Worm (Caenorhabditis elegans): ENCODE measurements around the gene F35D2.1.

F35D2.1 gene

ce11 chrII:7561494-7561893 lies 14.2 kb upstream of the F35D2.1 start, which contains the start of the genes ZK1290.11 and ZK1290.1:
ZK1290.11 (minus strand) TSS chrII:7561594.
ZK1290.1 (plus strand) TSS chrII:7561764.
- no peak for TF ChIP-seq tab-1 (GFP tag; IDR thresholded peaks at IDR 0.05)
- no peak for TF ChIP-seq cog-1 (tag; optimal IDR thresholded peaks at IDR 0.05)
- TF ChIP-seq flt-1 (GFP tag; IDR thresholded peaks at IDR 0.05): no peak
- no peak for TF ChIP-seq ztf-29 (GFP tag; IDR thresholded peaks at IDR 0.05)
- TF ChIP-seq ztf-23 (GFP tag; IDR thresholded peaks at IDR 0.05): no peak
- no peak for TF ChIP-seq T22C8.4 (GFP tag; IDR thresholded peaks at IDR 0.05)
- TF ChIP-seq ref-1 (GFP tag; conservative IDR thresholded peaks at IDR 0.05): no peak

DNA sequence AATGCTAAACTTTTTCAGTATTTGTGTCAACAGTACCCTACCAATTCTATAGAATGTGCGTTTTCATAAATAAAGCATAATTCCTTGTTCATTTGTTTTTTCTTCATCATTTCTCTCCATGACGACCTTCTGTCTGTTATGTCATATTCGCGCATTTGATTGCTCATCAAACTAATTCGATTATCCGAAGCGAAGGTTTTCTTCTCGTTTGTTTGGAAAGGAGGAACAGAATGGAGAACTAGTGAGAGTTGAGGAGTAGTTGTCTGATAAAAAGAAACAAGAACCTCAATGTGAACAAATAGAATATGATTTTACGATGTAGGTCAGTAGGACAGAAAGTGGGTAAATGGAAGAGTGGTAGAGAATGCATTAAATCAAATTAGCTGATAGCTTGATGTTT lies 13.1 kb upstream of the F35D2.1 start:
- no peak for TF ChIP-seq T22C8.4 (GFP tag; IDR thresholded peaks at IDR 0.05)
- no peak for TF ChIP-seq ref-1 (GFP tag; conservative IDR thresholded peaks at IDR 0.05)
- TF ChIP-seq ztf-29 (GFP tag; IDR thresholded peaks at IDR 0.05): no peak
- TF ChIP-seq ztf-23 (GFP tag; IDR thresholded peaks at IDR 0.05): no peak
- TF ChIP-seq cog-1 (tag; optimal IDR thresholded peaks at IDR 0.05): no peak
- no peak for TF ChIP-seq med-1 (GFP tag; optimal IDR thresholded peaks at IDR 0.05; ENCODE audit: insufficient read depth)
- TF ChIP-seq klf-2 (GFP tag; conservative IDR thresholded peaks at IDR 0.05): no peak
- no peak for TF ChIP-seq flt-1 (GFP tag; IDR thresholded peaks at IDR 0.05)
- no peak for TF ChIP-seq tab-1 (GFP tag; IDR thresholded peaks at IDR 0.05)

DNA sequence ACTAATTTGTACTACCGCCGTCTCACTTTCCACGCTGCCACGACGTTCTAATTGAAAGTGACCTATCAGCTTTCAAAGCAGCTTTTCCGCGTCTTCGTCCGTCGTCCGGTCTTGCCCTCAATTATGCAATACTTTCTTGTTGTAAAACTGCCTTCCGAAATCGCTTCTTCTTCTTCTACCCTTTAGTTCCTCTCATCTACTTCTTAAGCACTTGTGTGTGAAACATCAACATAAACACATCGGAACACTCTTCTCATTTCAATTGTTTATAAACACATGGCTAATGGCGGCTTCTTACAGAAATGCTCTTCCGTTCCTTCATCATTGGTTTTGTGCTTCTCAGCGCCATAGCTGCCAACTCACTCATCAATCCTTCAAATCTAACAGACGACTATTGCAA lies 5.4 kb upstream of the F35D2.1 start, which contains the start of gene F35D2.3:
F35D2.3 (plus strand) TSS at position 301 of the 400 bp plus-strand sequence.
- TF ChIP-seq tab-1 (GFP tag; IDR thresholded peaks at IDR 0.05) (no peak), T22C8.4 (GFP tag; IDR thresholded peaks at IDR 0.05) (no peak), cog-1 (tag; optimal IDR thresholded peaks at IDR 0.05) (no peak), flt-1 (GFP tag; IDR thresholded peaks at IDR 0.05) (no peak), med-1 (GFP tag; optimal IDR thresholded peaks at IDR 0.05; ENCODE audit: insufficient read depth) (no peak), ztf-29 (GFP tag; IDR thresholded peaks at IDR 0.05) (no peak), klf-2 (GFP tag; conservative IDR thresholded peaks at IDR 0.05) (no peak), ref-1 (GFP tag; conservative IDR thresholded peaks at IDR 0.05) (no peak), ztf-23 (GFP tag; IDR thresholded peaks at IDR 0.05) (no peak)

DNA sequence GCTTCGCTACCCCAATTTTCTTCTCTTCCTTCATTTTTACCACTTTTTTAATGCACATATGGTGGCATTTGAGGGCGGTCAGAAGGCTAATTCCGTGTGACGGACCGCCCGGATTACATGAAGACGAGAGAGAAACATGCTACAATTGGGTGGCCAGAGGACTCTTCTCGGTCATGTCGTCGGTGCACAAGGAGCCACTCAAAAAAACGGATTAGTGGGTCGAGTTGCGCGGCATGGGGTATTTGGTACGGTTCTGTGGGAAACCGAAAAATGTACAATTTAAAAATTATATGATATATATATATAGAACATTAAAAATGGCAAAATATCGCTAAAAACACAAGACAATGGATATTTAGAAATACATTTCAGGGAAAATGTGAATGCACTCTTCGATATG lies 4.9 kb upstream of the F35D2.1 start:
- TF ChIP-seq flt-1 (GFP tag; IDR thresholded peaks at IDR 0.05) (no peak), klf-2 (GFP tag; conservative IDR thresholded peaks at IDR 0.05) (no peak), ztf-29 (GFP tag; IDR thresholded peaks at IDR 0.05) (no peak)

DNA sequence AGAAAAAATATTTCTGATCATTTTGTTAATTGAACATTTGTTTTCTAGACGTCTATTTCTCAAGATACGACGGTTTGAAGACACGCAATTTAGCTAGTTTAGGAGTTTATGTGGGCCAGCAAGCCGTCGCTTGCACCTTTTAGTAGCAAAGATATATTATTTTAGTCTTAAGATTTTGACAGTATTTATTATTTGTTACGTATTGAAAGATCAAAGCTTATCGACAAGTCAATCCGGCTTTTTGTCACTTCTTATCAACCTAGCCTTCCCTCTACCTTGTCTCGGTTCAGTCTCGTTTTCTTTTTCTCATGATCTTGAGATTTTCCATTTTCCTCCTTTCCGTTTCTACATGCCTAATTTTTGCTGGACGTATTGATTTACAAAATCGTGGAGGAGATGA lies 1.6 kb upstream of the F35D2.1 start, which contains the start of gene F35D2.2:
F35D2.2 (plus strand) TSS at position 301 of the 400 bp plus-strand sequence.
- TF ChIP-seq T22C8.4 (GFP tag; IDR thresholded peaks at IDR 0.05): no peak
- TF ChIP-seq ztf-29 (GFP tag; IDR thresholded peaks at IDR 0.05): no peak
- no peak for TF ChIP-seq flt-1 (GFP tag; IDR thresholded peaks at IDR 0.05)
- no peak for TF ChIP-seq tab-1 (GFP tag; IDR thresholded peaks at IDR 0.05)
- no peak for TF ChIP-seq cog-1 (tag; optimal IDR thresholded peaks at IDR 0.05)
- TF ChIP-seq klf-2 (GFP tag; conservative IDR thresholded peaks at IDR 0.05): no peak
- TF ChIP-seq ztf-23 (GFP tag; IDR thresholded peaks at IDR 0.05): no peak

DNA sequence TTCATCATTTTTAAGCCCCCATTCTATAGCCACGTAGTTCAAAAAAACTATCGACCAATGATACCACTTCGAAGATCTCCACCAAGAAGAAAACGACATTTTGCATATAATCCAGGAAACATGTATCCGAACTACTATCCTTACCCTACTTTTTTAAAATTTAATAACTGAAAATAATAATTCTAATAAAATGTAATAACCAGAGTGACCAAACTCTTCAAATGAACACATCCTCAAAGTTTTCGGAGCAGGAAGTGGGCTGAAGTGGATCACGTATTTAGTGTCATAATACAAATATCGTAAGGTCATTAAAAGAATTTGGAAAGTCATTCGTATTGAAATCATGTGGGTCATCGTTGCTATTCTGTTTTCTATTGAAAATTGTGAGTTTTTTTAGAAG lies 1.7 kb downstream of the F35D2.1 start, which contains the start of gene F35D2.6:
F35D2.6 (plus strand) TSS at position 301 of the 400 bp plus-strand sequence.
- TF ChIP-seq T22C8.4 (GFP tag; IDR thresholded peaks at IDR 0.05) (no peak), flt-1 (GFP tag; IDR thresholded peaks at IDR 0.05) (no peak), tab-1 (GFP tag; IDR thresholded peaks at IDR 0.05) (no peak), ref-1 (GFP tag; conservative IDR thresholded peaks at IDR 0.05) (no peak), ztf-29 (GFP tag; IDR thresholded peaks at IDR 0.05) (no peak), cog-1 (tag; optimal IDR thresholded peaks at IDR 0.05) (no peak), ztf-23 (GFP tag; IDR thresholded peaks at IDR 0.05) (no peak), med-1 (GFP tag; optimal IDR thresholded peaks at IDR 0.05; ENCODE audit: insufficient read depth) (no peak), klf-2 (GFP tag; conservative IDR thresholded peaks at IDR 0.05) (no peak)

- no peak for TF ChIP-seq ztf-23 (GFP tag; IDR thresholded peaks at IDR 0.05)
- no peak for TF ChIP-seq ref-1 (GFP tag; conservative IDR thresholded peaks at IDR 0.05)
- no peak for TF ChIP-seq ztf-29 (GFP tag; IDR thresholded peaks at IDR 0.05)
- no peak for TF ChIP-seq tab-1 (GFP tag; IDR thresholded peaks at IDR 0.05)
- no peak for TF ChIP-seq flt-1 (GFP tag; IDR thresholded peaks at IDR 0.05)
- no peak for TF ChIP-seq klf-2 (GFP tag; conservative IDR thresholded peaks at IDR 0.05)
- no peak for TF ChIP-seq T22C8.4 (GFP tag; IDR thresholded peaks at IDR 0.05)
- TF ChIP-seq med-1 (GFP tag; optimal IDR thresholded peaks at IDR 0.05; ENCODE audit: insufficient read depth): no peak
- no peak for TF ChIP-seq cog-1 (tag; optimal IDR thresholded peaks at IDR 0.05)
Measured at ce11 chrII:7583555-7583954, 7.8 kb downstream of the F35D2.1 start, which contains the start of gene mks-3. mks-3 (minus strand) TSS chrII:7583655.

- TF ChIP-seq ref-1 (GFP tag; conservative IDR thresholded peaks at IDR 0.05) (no peak), tab-1 (GFP tag; IDR thresholded peaks at IDR 0.05) (no peak), klf-2 (GFP tag; conservative IDR thresholded peaks at IDR 0.05) (no peak), T22C8.4 (GFP tag; IDR thresholded peaks at IDR 0.05) (no peak), cog-1 (tag; optimal IDR thresholded peaks at IDR 0.05) (no peak), ztf-29 (GFP tag; IDR thresholded peaks at IDR 0.05) (no peak), flt-1 (GFP tag; IDR thresholded peaks at IDR 0.05) (no peak), ztf-23 (GFP tag; IDR thresholded peaks at IDR 0.05) (no peak), med-1 (GFP tag; optimal IDR thresholded peaks at IDR 0.05; ENCODE audit: insufficient read depth) (no peak)
Measured at ce11 chrII:7588295-7588694, 12.6 kb downstream of the F35D2.1 start.

DNA sequence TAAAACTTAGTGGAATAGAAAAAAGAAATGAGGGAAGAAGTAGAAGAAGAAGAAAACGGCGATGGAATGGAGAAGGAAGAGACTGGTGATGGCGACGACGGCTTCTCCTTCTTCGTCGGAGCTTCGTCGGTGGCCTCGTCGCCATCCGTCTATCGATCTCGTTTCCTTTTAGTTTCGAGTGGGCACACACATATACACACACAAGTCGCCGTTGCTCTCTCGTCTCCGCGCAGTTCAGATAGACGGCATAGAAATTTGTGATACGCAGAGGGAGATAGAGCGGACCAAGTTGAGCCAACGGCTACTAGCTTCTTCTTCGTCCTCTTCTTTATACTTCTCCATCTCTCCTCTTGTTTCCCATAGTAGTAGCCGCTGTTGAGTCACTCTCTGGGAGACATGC lies 17.5 kb downstream of the F35D2.1 start:
- no peak for TF ChIP-seq ztf-23 (GFP tag; IDR thresholded peaks at IDR 0.05)
- no peak for TF ChIP-seq med-1 (GFP tag; optimal IDR thresholded peaks at IDR 0.05; ENCODE audit: insufficient read depth)
- TF ChIP-seq tab-1 (GFP tag; IDR thresholded peaks at IDR 0.05): no peak
- no peak for TF ChIP-seq T22C8.4 (GFP tag; IDR thresholded peaks at IDR 0.05)
- no peak for TF ChIP-seq flt-1 (GFP tag; IDR thresholded peaks at IDR 0.05)
- TF ChIP-seq ztf-29 (GFP tag; IDR thresholded peaks at IDR 0.05): no peak
- TF ChIP-seq klf-2 (GFP tag; conservative IDR thresholded peaks at IDR 0.05): no peak
- TF ChIP-seq ref-1 (GFP tag; conservative IDR thresholded peaks at IDR 0.05): no peak
- TF ChIP-seq cog-1 (tag; optimal IDR thresholded peaks at IDR 0.05): no peak

ce11 chrII:7594262-7594661 lies 18.5 kb downstream of the F35D2.1 start:
- TF ChIP-seq flt-1 (GFP tag; IDR thresholded peaks at IDR 0.05): no peak
- no peak for TF ChIP-seq T22C8.4 (GFP tag; IDR thresholded peaks at IDR 0.05)
- TF ChIP-seq ref-1 (GFP tag; conservative IDR thresholded peaks at IDR 0.05): no peak
- TF ChIP-seq tab-1 (GFP tag; IDR thresholded peaks at IDR 0.05): no peak
- no peak for TF ChIP-seq med-1 (GFP tag; optimal IDR thresholded peaks at IDR 0.05; ENCODE audit: insufficient read depth)
- TF ChIP-seq ztf-23 (GFP tag; IDR thresholded peaks at IDR 0.05): no peak
- TF ChIP-seq ztf-29 (GFP tag; IDR thresholded peaks at IDR 0.05): no peak
- TF ChIP-seq cog-1 (tag; optimal IDR thresholded peaks at IDR 0.05): no peak
- no peak for TF ChIP-seq klf-2 (GFP tag; conservative IDR thresholded peaks at IDR 0.05)

Data from whole organism, midembryonic.